Worm (Caenorhabditis elegans) whole organism, late embryonic: ENCODE measurements around the gene F13B6.1.

Experiments
- C08G9.2 ChIP-seq: sonication (generic microtip); optimal IDR thresholded peaks from 2 replicates; lab custom pipeline; 2016; ENCODE audit warnings: mild to moderate bottlenecking, missing genetic modification characterization, moderate library complexity, missing compliant biosample characterization
- F13H6.1 ChIP-seq: sonication (generic microtip); optimal IDR thresholded peaks from 2 replicates; lab custom pipeline; 2016; ENCODE audit warnings: missing genetic modification characterization, missing compliant biosample characterization
- Y22D7AL.16 ChIP-seq: sonication (generic microtip); optimal IDR thresholded peaks from 2 replicates; lab custom pipeline; 2016; ENCODE audit warnings: missing genetic modification characterization, missing compliant biosample characterization
- ahr-1 ChIP-seq: sonication (generic microtip); optimal IDR thresholded peaks from 2 replicates; lab custom pipeline; 2016; ENCODE audit warnings: missing genetic modification characterization, missing compliant biosample characterization
- ceh-14 ChIP-seq: sonication (generic microtip); optimal IDR thresholded peaks from 2 replicates; lab custom pipeline; 2016; ENCODE audit warnings: missing genotype, missing genetic modification characterization, missing compliant biosample characterization
- ceh-18 ChIP-seq: sonication (generic microtip); optimal IDR thresholded peaks from 2 replicates; lab custom pipeline; 2016; ENCODE audit warnings: missing genetic modification characterization, missing compliant biosample characterization
- ceh-19 ChIP-seq: fragments of 200-800 bp; sonication (Bioruptor generic); optimal IDR thresholded peaks from 2 replicates; lab custom pipeline; 2018; ENCODE audit warnings: mild to moderate bottlenecking, missing genetic modification characterization, missing compliant biosample characterization
- ceh-2 ChIP-seq: sonication (generic microtip); optimal IDR thresholded peaks from 2 replicates; lab custom pipeline; 2016; ENCODE audit warnings: missing genotype, missing genetic modification characterization, missing compliant biosample characterization
- ceh-31 ChIP-seq: sonication (generic microtip); optimal IDR thresholded peaks from 2 replicates; lab custom pipeline; 2016; ENCODE audit warnings: missing genetic modification characterization, missing compliant biosample characterization
- ceh-34 ChIP-seq: sonication (generic microtip); optimal IDR thresholded peaks from 2 replicates; lab custom pipeline; 2016; ENCODE audit warnings: mild to moderate bottlenecking, missing genetic modification characterization, missing compliant biosample characterization
- ceh-45 ChIP-seq: fragments of 200-800 bp; sonication (Bioruptor generic); IDR thresholded peaks from 2 replicates; pipeline ENCODE4 v1.3.6; 2022; ENCODE audit warnings: missing genetic modification reagents, missing genetic modification characterization, missing compliant biosample characterization
- ceh-6 ChIP-seq: fragments of 200-800 bp; sonication (Bioruptor generic); optimal IDR thresholded peaks from 2 replicates; lab custom pipeline; 2018; ENCODE audit warnings: mild to moderate bottlenecking, missing genetic modification characterization, missing compliant biosample characterization
- ceh-9 ChIP-seq: sonication (generic microtip); optimal IDR thresholded peaks from 2 replicates; lab custom pipeline; 2016; ENCODE audit warnings: mild to moderate bottlenecking, missing genetic modification characterization, inconsistent platforms, missing compliant biosample characterization
- che-1 ChIP-seq: sonication (generic microtip); optimal IDR thresholded peaks from 2 replicates; lab custom pipeline; 2016; ENCODE audit warnings: mild to moderate bottlenecking, missing genetic modification characterization, missing compliant biosample characterization
- dmd-4 ChIP-seq: sonication (generic microtip); optimal IDR thresholded peaks from 2 replicates; lab custom pipeline; 2016; ENCODE audit warnings: borderline replicate concordance, missing genetic modification characterization, missing compliant biosample characterization
- dve-1 ChIP-seq: sonication (generic microtip); optimal IDR thresholded peaks from 2 replicates; lab custom pipeline; 2017; ENCODE audit warnings: antibody characterized with exemption, mild to moderate bottlenecking, missing genetic modification characterization, missing compliant biosample characterization
- elt-2 ChIP-seq: sonication (generic microtip); optimal IDR thresholded peaks from 2 replicates; lab custom pipeline; 2016; ENCODE audit warnings: missing genetic modification reagents, missing genetic modification characterization, missing compliant biosample characterization
- ets-4 ChIP-seq: sonication (generic microtip); optimal IDR thresholded peaks from 2 replicates; lab custom pipeline; 2016; ENCODE audit warnings: missing genetic modification characterization, missing compliant biosample characterization
- eyg-1 ChIP-seq: sonication (generic microtip); optimal IDR thresholded peaks from 2 replicates; lab custom pipeline; 2016; ENCODE audit warnings: missing genotype, missing genetic modification characterization, missing compliant biosample characterization
- hlh-15 ChIP-seq: sonication (generic microtip); optimal IDR thresholded peaks from 2 replicates; lab custom pipeline; 2016; ENCODE audit warnings: missing genetic modification characterization, missing compliant biosample characterization
- hlh-6 ChIP-seq: sonication (generic microtip); optimal IDR thresholded peaks from 2 replicates; lab custom pipeline; 2016; ENCODE audit warnings: missing genotype, missing genetic modification characterization, missing compliant biosample characterization
- lin-11 ChIP-seq: fragments of 200-800 bp; sonication (Bioruptor generic); optimal IDR thresholded peaks from 2 replicates; lab custom pipeline; 2018; ENCODE audit warnings: mild to moderate bottlenecking, missing genetic modification characterization, missing compliant biosample characterization
- madf-2 ChIP-seq: sonication (generic microtip); optimal IDR thresholded peaks from 2 replicates; lab custom pipeline; 2017; ENCODE audit warnings: missing genetic modification characterization, missing compliant biosample characterization
- nfya-1 ChIP-seq: sonication (generic microtip); optimal IDR thresholded peaks from 2 replicates; lab custom pipeline; 2017; ENCODE audit warnings: missing genetic modification characterization, mild to moderate bottlenecking, missing compliant biosample characterization, antibody characterized with exemption, moderate library complexity
- npax-4 ChIP-seq: sonication (generic microtip); optimal IDR thresholded peaks from 2 replicates; lab custom pipeline; 2016; ENCODE audit warnings: missing genetic modification characterization, missing compliant biosample characterization
- pag-3 ChIP-seq: sonication (generic microtip); optimal IDR thresholded peaks from 2 replicates; lab custom pipeline; 2016; ENCODE audit warnings: missing compliant biosample characterization, missing genetic modification characterization, borderline replicate concordance
- pat-9 ChIP-seq: fragments of 200-800 bp; sonication (Bioruptor generic); optimal IDR thresholded peaks from 2 replicates; lab custom pipeline; 2018; ENCODE audit warnings: mild to moderate bottlenecking, missing genetic modification characterization, moderate library complexity, missing compliant biosample characterization
- pax-1 ChIP-seq: fragments of 150-350 bp; optimal IDR thresholded peaks from 2 replicates; lab custom pipeline; 2014; ENCODE audit warnings: missing biosample characterization, missing genetic modification characterization
- pha-2 ChIP-seq: sonication (generic microtip); optimal IDR thresholded peaks from 2 replicates; lab custom pipeline; 2017; ENCODE audit warnings: mild to moderate bottlenecking, missing genetic modification characterization, missing compliant biosample characterization
- pqm-1 ChIP-seq: sonication (generic microtip); optimal IDR thresholded peaks from 2 replicates; lab custom pipeline; 2016; ENCODE audit warnings: missing genetic modification characterization, missing compliant biosample characterization
- pros-1 ChIP-seq: fragments of 150-350 bp; optimal IDR thresholded peaks from 2 replicates; lab custom pipeline; 2014; ENCODE audit warnings: missing biosample characterization, missing genetic modification reagents, missing genetic modification characterization
- ref-2 ChIP-seq: sonication (generic microtip); optimal IDR thresholded peaks from 2 replicates; lab custom pipeline; 2016; ENCODE audit warnings: missing genetic modification characterization, missing compliant biosample characterization
- rnt-1 ChIP-seq: sonication (generic microtip); optimal IDR thresholded peaks from 2 replicates; lab custom pipeline; 2016; ENCODE audit warnings: missing genetic modification characterization, missing compliant biosample characterization
- sdc-2 ChIP-seq: sonication (generic microtip); optimal IDR thresholded peaks from 2 replicates; lab custom pipeline; 2016; ENCODE audit warnings: missing genotype, missing genetic modification characterization, missing compliant biosample characterization
- sox-2 ChIP-seq: fragments of 200-800 bp; sonication (Bioruptor generic); IDR thresholded peaks from 2 replicates; pipeline ENCODE4 v1.3.6; 2022; ENCODE audit warnings: missing genetic modification reagents, missing genetic modification characterization, missing compliant biosample characterization
- syd-9 ChIP-seq: sonication (generic microtip); optimal IDR thresholded peaks from 2 replicates; lab custom pipeline; 2016; ENCODE audit warnings: mild to moderate bottlenecking, missing genetic modification characterization, moderate library complexity, missing compliant biosample characterization
- tbx-2 ChIP-seq: sonication (generic microtip); optimal IDR thresholded peaks from 2 replicates; lab custom pipeline; 2016; ENCODE audit warnings: missing genetic modification characterization, missing compliant biosample characterization
- tbx-7 ChIP-seq: sonication (generic microtip); optimal IDR thresholded peaks from 2 replicates; lab custom pipeline; 2016; ENCODE audit warnings: missing genotype, missing genetic modification characterization, missing compliant biosample characterization
- unc-3 ChIP-seq, 2 experiments: fragments of 200-800 bp in 1 of 2; sonication (Bioruptor generic) in 1 of 2; sonication (generic microtip) in 1 of 2; conservative IDR thresholded peaks in 1 of 2; optimal IDR thresholded peaks in 1 of 2; 2 replicates each; pipeline versions ENCODE4 v1.3.6 to Lab custom; 2016 to 2022; ENCODE audit warnings: missing compliant biosample characterization in 2 of 2, missing genetic modification characterization in 2 of 2, missing genetic modification reagents in 1 of 2
- unc-42 ChIP-seq: sonication (generic microtip); optimal IDR thresholded peaks from 2 replicates; lab custom pipeline; 2016; ENCODE audit warnings: missing genotype, missing genetic modification characterization, missing compliant biosample characterization
- unc-55 ChIP-seq: sonication (generic microtip); optimal IDR thresholded peaks from 2 replicates; lab custom pipeline; 2017; ENCODE audit warnings: missing biosample characterization, missing genetic modification reagents, missing genetic modification characterization
- unc-86 ChIP-seq: sonication (generic microtip); optimal IDR thresholded peaks from 2 replicates; lab custom pipeline; 2016; ENCODE audit warnings: missing genetic modification characterization, missing compliant biosample characterization
- ztf-16 ChIP-seq: sonication (generic microtip); optimal IDR thresholded peaks from 2 replicates; lab custom pipeline; 2017; ENCODE audit warnings: missing genetic modification characterization, missing compliant biosample characterization

F13B6.1 gene

DNA sequence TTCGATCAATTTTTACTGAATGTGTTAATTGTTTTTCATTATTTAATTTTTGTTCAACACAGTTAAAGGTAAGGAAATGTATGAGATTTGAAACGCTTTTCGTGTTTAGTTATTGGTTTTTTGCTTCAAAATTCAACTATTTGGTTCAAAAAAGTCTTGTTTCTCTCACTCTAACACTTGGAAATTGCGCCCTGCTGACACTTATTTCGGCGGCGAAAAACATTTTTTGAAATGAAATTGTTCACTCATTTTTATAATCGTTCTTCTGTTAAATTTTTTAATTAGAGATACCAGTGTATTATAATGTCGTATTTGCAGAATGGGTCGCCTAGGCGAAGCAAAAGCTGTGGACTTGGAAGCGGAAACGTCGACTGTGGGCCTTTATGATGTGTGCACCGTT is 21.8 kb downstream of the F13B6.1 start, which contains the start of gene rod-1:
Gene rod-1, plus strand, starts transcription at position 319 of the 400 bp plus-strand sequence.
- TF ChIP-seq Y22D7AL.16 (tag; lab: Kevin White, UChicago) (no peak), lin-11 (tag; lab: Kevin White, UChicago) (no peak), ceh-9 (tag; lab: Kevin White, UChicago) (no peak), tbx-2 (tag; lab: Kevin White, UChicago) (no peak), ceh-31 (tag; lab: Kevin White, UChicago) (no peak)

DNA sequence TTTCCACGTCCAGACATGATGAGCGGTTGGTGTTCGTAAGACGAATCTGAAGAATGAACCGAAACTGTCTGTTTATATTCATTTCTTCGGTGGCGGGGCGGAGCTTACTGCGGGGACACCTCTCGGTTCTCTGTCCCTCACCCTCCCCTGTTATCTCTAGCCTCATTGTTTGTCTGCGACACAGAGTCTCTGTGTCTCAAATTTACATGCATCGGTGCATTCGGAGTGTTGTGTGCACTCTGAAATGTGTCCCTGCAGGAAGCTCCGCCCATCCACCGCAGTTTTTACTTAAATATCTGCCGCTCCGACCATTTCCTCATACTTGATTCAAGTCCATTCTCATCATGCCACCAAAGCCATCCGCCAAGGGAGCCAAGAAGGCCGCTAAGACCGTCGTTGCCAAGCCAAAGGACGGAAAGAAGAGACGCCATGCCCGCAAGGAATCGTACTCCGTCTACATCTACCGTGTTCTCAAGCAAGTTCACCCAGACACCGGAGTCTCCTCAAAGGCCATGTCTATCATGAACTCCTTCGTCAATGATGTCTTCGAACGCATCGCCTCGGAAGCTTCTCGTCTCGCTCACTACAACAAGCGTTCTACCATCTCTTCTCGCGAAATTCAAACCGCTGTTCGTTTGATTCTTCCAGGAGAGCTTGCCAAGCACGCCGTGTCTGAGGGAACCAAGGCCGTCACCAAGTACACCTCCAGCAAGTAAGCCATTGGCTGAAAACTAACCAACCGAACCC is 30.0 kb downstream of the F13B6.1 start, which contains the start of the genes his-61 and his-62:
Gene his-61, minus strand, starts transcription at position 17 of the 747 bp plus-strand sequence.
Gene his-62, plus strand, starts transcription at position 345 of the 747 bp plus-strand sequence.
- TF ChIP-seq Y22D7AL.16 (tag; lab: Kevin White, UChicago) (no peak), unc-3 (GFP tag; conservative IDR thresholded peaks at IDR 0.05; lab: Robert Waterston, UW) (no peak), unc-3 (tag; optimal IDR thresholded peaks at IDR 0.05; lab: Kevin White, UChicago) (no peak), ceh-34 (peak; percentile 94), dmd-4 (tag; lab: Kevin White, UChicago) (peak; percentile 39), ceh-18 (tag; lab: Kevin White, UChicago) (peak; percentile 43), pqm-1 (no peak), sox-2 (peak; percentile 90), ceh-45 (peak; percentile 66; the same call in 1 of the 2 replicates), tbx-2 (tag; lab: Kevin White, UChicago) (peak; percentile 88), hlh-6 (peak; percentile 36), tbx-7 (tag; lab: Kevin White, UChicago) (peak; percentile 69), hlh-15 (no peak), pros-1 (peak; percentile 78), C08G9.2 (tag; lab: Kevin White, UChicago) (peak; percentile 57), ets-4 (peak; percentile 61), eyg-1 (tag; lab: Kevin White, UChicago) (no peak), ceh-31 (tag; lab: Kevin White, UChicago) (peak; percentile 95), pat-9 (tag; lab: Kevin White, UChicago) (no peak), che-1 (tag; lab: Kevin White, UChicago) (no peak), F13H6.1 (no peak), npax-4 (no peak), unc-55 (peak; percentile 80), nfya-1 (peak; percentile 81), ceh-14 (tag; lab: Kevin White, UChicago) (peak; percentile 38), unc-42 (tag; lab: Kevin White, UChicago) (peak; percentile 43), rnt-1 (peak; percentile 65), ahr-1 (peak; percentile 38), syd-9 (tag; lab: Kevin White, UChicago) (peak; percentile 2), pag-3 (no peak), ref-2 (peak; percentile 67), elt-2 (peak; percentile 71), madf-2 (tag; lab: Kevin White, UChicago) (peak; percentile 46), pax-1 (tag; lab: Kevin White, UChicago) (peak; percentile 89), dve-1 (peak; percentile 90), ceh-6 (peak; percentile 15), pha-2 (tag; lab: Kevin White, UChicago) (no peak), ztf-16 (peak; percentile 44), sdc-2 (tag; lab: Kevin White, UChicago) (peak; percentile 50), ceh-2 (peak; percentile 60), ceh-19 (GFP tag; lab: Kevin White, UChicago) (peak; percentile 40), unc-86 (peak; percentile 65)
